Worm (Caenorhabditis elegans) whole organism, L4/young adult: ENCODE measurements around the gene nspe-1.

Experiments
- W03F9.2 ChIP-seq: fragments of 150-350 bp; optimal IDR thresholded peaks from 2 replicates; lab custom pipeline; 2014; ENCODE audit warnings: missing biosample characterization, missing genetic modification characterization
- dao-5 ChIP-seq: sonication (generic microtip); optimal IDR thresholded peaks from 2 replicates; lab custom pipeline; 2016; ENCODE audit warnings: missing genotype, missing genetic modification characterization, moderate library complexity, missing compliant biosample characterization
- him-1 ChIP-seq: sonication (generic microtip); optimal IDR thresholded peaks from 2 replicates; lab custom pipeline; 2016; ENCODE audit warnings: missing genotype, missing genetic modification reagents, missing genetic modification characterization, missing compliant biosample characterization

DNA sequence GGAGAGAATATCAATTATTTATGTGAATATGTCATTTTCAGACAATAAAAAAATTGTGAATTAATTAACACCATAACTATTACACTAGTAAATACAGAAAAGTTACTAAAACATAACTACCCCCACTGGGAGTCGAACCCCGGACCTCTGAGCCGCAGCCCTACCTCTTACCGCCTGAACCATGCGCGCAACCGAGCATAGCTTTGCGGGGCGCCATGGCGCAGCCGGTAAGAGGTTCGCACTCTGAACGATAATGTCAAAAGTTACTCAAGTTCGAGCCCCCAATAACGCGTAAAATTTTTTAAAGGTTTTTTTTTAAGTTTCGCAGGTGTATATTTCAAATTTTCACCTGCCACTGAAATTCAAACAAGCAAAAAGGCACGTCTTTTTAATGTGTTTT lies 45.4 kb upstream of the nspe-1 start:
- no peak for TF ChIP-seq him-1 (tag; lab: Kevin White, UChicago)
- no peak for TF ChIP-seq dao-5 (tag; lab: Kevin White, UChicago)
- no peak for TF ChIP-seq W03F9.2 (tag; lab: Kevin White, UChicago)
